Worm (Caenorhabditis elegans): ENCODE data around the gene T24A6.1.
"Not testable (repeated sequence)": the region's sequence is repeated elsewhere in the genome, so short reads cannot be mapped to it uniquely, and the experiment has no call there.

T24A6.1 gene

ce11 chrV:3551765-3552164 lies 7.1 kb upstream of the T24A6.1 start, which contains the start of gene grl-28:
Gene grl-28, minus strand, starts transcription at chrV:3551865.
- no peak for TF ChIP-seq tra-4 (tag; optimal IDR thresholded peaks at IDR 0.05)
- TF ChIP-seq hnd-1 (tag; optimal IDR thresholded peaks at IDR 0.05), result no peak
- TF ChIP-seq pes-1 (GFP tag; IDR thresholded peaks at IDR 0.05), result no peak
- TF ChIP-seq tbx-11 (GFP tag; IDR thresholded peaks at IDR 0.05), result no peak
- no peak for TF ChIP-seq sea-1 (GFP tag; conservative IDR thresholded peaks at IDR 0.05)
- TF ChIP-seq hmbx-1 (tag; optimal IDR thresholded peaks at IDR 0.05), result no peak
- TF ChIP-seq ama-1 (optimal IDR thresholded peaks at IDR 0.05), result no peak
- no peak for TF ChIP-seq F13C5.2 (tag; optimal IDR thresholded peaks at IDR 0.05)

- TF ChIP-seq ama-1 (optimal IDR thresholded peaks at IDR 0.05), result no peak
- TF ChIP-seq hmg-4 (GFP tag; optimal IDR thresholded peaks at IDR 0.05), result no peak
- no peak for TF ChIP-seq flt-1 (GFP tag; IDR thresholded peaks at IDR 0.05)
Observed at ce11 chrV:3552740-3553469, 5.9 kb upstream of the T24A6.1 start, which contains the start of gene T24A6.20. Gene T24A6.20, plus strand, starts transcription at chrV:3553134.

ce11 chrV:3554869-3555268 lies 4.0 kb upstream of the T24A6.1 start, which contains the start of gene grl-29:
Gene grl-29, minus strand, starts transcription at chrV:3555236.
- TF ChIP-seq sea-1 (GFP tag; conservative IDR thresholded peaks at IDR 0.05), result no peak
- no peak for TF ChIP-seq flt-1 (GFP tag; IDR thresholded peaks at IDR 0.05)
- no peak for TF ChIP-seq hmg-4 (GFP tag; optimal IDR thresholded peaks at IDR 0.05)
- TF ChIP-seq aly-1 (tag; optimal IDR thresholded peaks at IDR 0.05), result no peak
- no peak for TF ChIP-seq hnd-1 (tag; optimal IDR thresholded peaks at IDR 0.05)
- no peak for TF ChIP-seq F13C5.2 (tag; optimal IDR thresholded peaks at IDR 0.05)
- no peak for TF ChIP-seq ama-1 (optimal IDR thresholded peaks at IDR 0.05)
- TF ChIP-seq tbx-37 (GFP tag; conservative IDR thresholded peaks at IDR 0.05), result no peak
- no peak for TF ChIP-seq hmbx-1 (tag; optimal IDR thresholded peaks at IDR 0.05)
- no peak for TF ChIP-seq tbx-11 (GFP tag; IDR thresholded peaks at IDR 0.05)
- TF ChIP-seq scrt-1 (GFP tag; IDR thresholded peaks at IDR 0.05), result no peak
- no peak for TF ChIP-seq ceh-36 (tag; optimal IDR thresholded peaks at IDR 0.05)
- TF ChIP-seq pes-1 (GFP tag; IDR thresholded peaks at IDR 0.05), result no peak

- no peak for TF ChIP-seq sea-1 (GFP tag; conservative IDR thresholded peaks at IDR 0.05)
- no peak for TF ChIP-seq B0310.2 (tag; optimal IDR thresholded peaks at IDR 0.05)
- TF ChIP-seq aly-1 (tag; optimal IDR thresholded peaks at IDR 0.05), result no peak
- TF ChIP-seq ets-7 (tag; optimal IDR thresholded peaks at IDR 0.05), result no peak
- no peak for TF ChIP-seq ama-1 (optimal IDR thresholded peaks at IDR 0.05)
- no peak for TF ChIP-seq pes-1 (GFP tag; IDR thresholded peaks at IDR 0.05)
- TF ChIP-seq tbx-11 (GFP tag; IDR thresholded peaks at IDR 0.05), result no peak
- TF ChIP-seq flt-1 (GFP tag; IDR thresholded peaks at IDR 0.05), result no peak
- no peak for TF ChIP-seq scrt-1 (GFP tag; IDR thresholded peaks at IDR 0.05)
- TF ChIP-seq tbx-37 (GFP tag; conservative IDR thresholded peaks at IDR 0.05), result no peak
- no peak for TF ChIP-seq ceh-36 (tag; optimal IDR thresholded peaks at IDR 0.05)
- TF ChIP-seq tra-4 (tag; optimal IDR thresholded peaks at IDR 0.05), result no peak
- no peak for TF ChIP-seq hnd-1 (tag; optimal IDR thresholded peaks at IDR 0.05)
Observed at ce11 chrV:3555986-3556385, 2.9 kb upstream of the T24A6.1 start, which contains the start of gene grl-30. Gene grl-30, plus strand, starts transcription at chrV:3556286.

ce11 chrV:3557422-3557821 lies 1.4 kb upstream of the T24A6.1 start, which contains the start of gene grl-31:
Gene grl-31, minus strand, starts transcription at chrV:3557778.
- TF ChIP-seq ama-1 (optimal IDR thresholded peaks at IDR 0.05) (no peak), tra-4 (tag; optimal IDR thresholded peaks at IDR 0.05) (no peak), B0310.2 (tag; optimal IDR thresholded peaks at IDR 0.05) (no peak), hmg-4 (GFP tag; optimal IDR thresholded peaks at IDR 0.05) (no peak)

- TF ChIP-seq hnd-1 (tag; optimal IDR thresholded peaks at IDR 0.05); sea-1 (GFP tag; conservative IDR thresholded peaks at IDR 0.05); tbx-37 (GFP tag; conservative IDR thresholded peaks at IDR 0.05): not testable (repeated sequence)
Observed at ce11 chrV:3562824-3563223, 4.0 kb downstream of the T24A6.1 start, which contains the start of gene T24A6.16. Gene T24A6.16, minus strand, starts transcription at chrV:3562924.

ce11 chrV:3564335-3564734 lies 5.5 kb downstream of the T24A6.1 start, which contains the start of gene T24A6.17:
Gene T24A6.17, minus strand, starts transcription at chrV:3564435.
- not testable (repeated sequence) for TF ChIP-seq ceh-36 (tag; optimal IDR thresholded peaks at IDR 0.05); flt-1 (GFP tag; IDR thresholded peaks at IDR 0.05); hmbx-1 (tag; optimal IDR thresholded peaks at IDR 0.05)

- TF ChIP-seq tbx-37 (GFP tag; conservative IDR thresholded peaks at IDR 0.05); tbx-11 (GFP tag; IDR thresholded peaks at IDR 0.05); ama-1 (optimal IDR thresholded peaks at IDR 0.05): not testable (repeated sequence)
Observed at ce11 chrV:3570695-3571094, 11.9 kb downstream of the T24A6.1 start, which contains the start of gene F40C5.2. Gene F40C5.2, plus strand, starts transcription at chrV:3570995.

- TF ChIP-seq pes-1 (GFP tag; IDR thresholded peaks at IDR 0.05); aly-1 (tag; optimal IDR thresholded peaks at IDR 0.05); ceh-36 (tag; optimal IDR thresholded peaks at IDR 0.05): not testable (repeated sequence)
Observed at ce11 chrV:3572408-3572807, 13.6 kb downstream of the T24A6.1 start, which contains the start of gene F40C5.1. Gene F40C5.1, plus strand, starts transcription at chrV:3572708.

Data from whole organism, early embryonic.